Worm (Caenorhabditis elegans): ENCODE data around the gene T23F11.11.

DNA sequence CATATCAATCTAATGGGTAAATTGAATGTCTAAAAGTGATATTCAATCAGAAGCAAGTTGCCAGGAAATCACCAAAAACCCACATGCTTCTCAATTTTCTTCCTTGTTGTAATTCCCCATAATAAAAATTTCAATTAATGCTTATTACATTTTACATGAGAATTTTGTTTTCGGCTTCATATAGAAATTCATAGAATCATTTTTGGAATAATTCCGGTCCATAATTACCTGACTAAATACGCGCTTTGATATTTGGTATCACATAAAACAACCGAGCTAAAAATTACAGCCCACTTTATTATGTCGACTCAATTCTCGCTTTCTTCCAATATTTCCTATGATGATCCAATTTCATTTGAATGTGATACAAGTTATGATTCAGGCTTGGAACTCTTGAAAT is 558 bp upstream of the T23F11.11 start, which contains the start of gene srg-13:
- TF ChIP-seq dao-5 (tag; optimal IDR thresholded peaks at IDR 0.05) (no peak), him-1 (tag; optimal IDR thresholded peaks at IDR 0.05) (no peak)

All from whole organism, L4/young adult.